Fruit fly (Drosophila melanogaster) whole organism, embryonic: ENCODE results near the gene CG3349.

Source experiments
- Ada2b ChIP-seq: fragments of 200-800 bp; sonication (Bioruptor generic); IDR thresholded peaks from 2 replicates; pipeline ENCODE4 v1.3.6; 2022; ENCODE audit warnings: missing biosample characterization, missing genetic modification characterization
- C15 ChIP-seq: fragments of 200-800 bp; sonication (Bioruptor generic); IDR thresholded peaks from 3 replicates; pipeline ENCODE4 v1.3.6; 2022; ENCODE audit warnings: missing biosample characterization, missing genetic modification characterization
- CG10274 ChIP-seq: fragments of 200-800 bp; sonication (Bioruptor generic); optimal IDR thresholded peaks from 3 replicates; lab custom pipeline; 2017; ENCODE audit warnings: missing biosample characterization, mild to moderate bottlenecking, missing genetic modification characterization
- CG10543 ChIP-seq: fragments of 200-800 bp; sonication (Bioruptor generic); optimal IDR thresholded peaks from 3 replicates; lab custom pipeline; 2017; ENCODE audit warnings: missing biosample characterization, mild to moderate bottlenecking, missing genetic modification characterization, moderate library complexity
- CG11504 ChIP-seq: fragments of 200-800 bp; sonication (Bioruptor generic); optimal IDR thresholded peaks from 3 replicates; lab custom pipeline; 2019; ENCODE audit warnings: missing biosample characterization, mild to moderate bottlenecking, missing genetic modification characterization, moderate library complexity
- CG1233 ChIP-seq: fragments of 200-800 bp; sonication (Bioruptor generic); optimal IDR thresholded peaks from 4 replicates; lab custom pipeline; 2018; ENCODE audit warnings: missing biosample characterization, mild to moderate bottlenecking, missing genetic modification characterization
- CG14050 ChIP-seq: fragments of 200-800 bp; sonication (Bioruptor generic); IDR thresholded peaks from 3 replicates; pipeline ENCODE4 v1.3.6; 2022; ENCODE audit warnings: missing biosample characterization, missing genetic modification characterization
- CG14441 ChIP-seq: fragments of 200-800 bp; sonication (Bioruptor generic); IDR thresholded peaks from 2 replicates; pipeline ENCODE4 v1.3.6; 2022; ENCODE audit warnings: missing biosample characterization, missing genetic modification characterization
- CG1603 ChIP-seq: fragments of 200-800 bp; sonication (Bioruptor generic); optimal IDR thresholded peaks from 2 replicates; lab custom pipeline; 2019; ENCODE audit warnings: missing biosample characterization, mild to moderate bottlenecking, missing genetic modification characterization, moderate library complexity
- CG16813 ChIP-seq: fragments of 200-800 bp; sonication (Bioruptor generic); IDR thresholded peaks from 3 replicates; pipeline ENCODE4 v1.3.6; 2022; ENCODE audit warnings: missing biosample characterization, missing genetic modification characterization; ENCODE audit not compliant: partially characterized antibody
- CG2199 ChIP-seq: fragments of 200-800 bp; sonication (Bioruptor generic); IDR thresholded peaks from 3 replicates; pipeline ENCODE4 v1.3.6; 2022; ENCODE audit warnings: missing biosample characterization, missing genetic modification characterization
- CG2202 ChIP-seq: fragments of 200-800 bp; sonication (Bioruptor generic); optimal IDR thresholded peaks from 2 replicates; lab custom pipeline; 2018; ENCODE audit warnings: missing biosample characterization, mild to moderate bottlenecking, missing genetic modification characterization
- CG2678 ChIP-seq: fragments of 200-800 bp; sonication (Bioruptor generic); optimal IDR thresholded peaks from 3 replicates; lab custom pipeline; 2019; ENCODE audit warnings: missing biosample characterization, mild to moderate bottlenecking, missing genetic modification characterization, moderate library complexity
- CG3838 ChIP-seq: fragments of 200-800 bp; sonication (Bioruptor generic); optimal IDR thresholded peaks from 3 replicates; lab custom pipeline; 2016; ENCODE audit warnings: missing biosample characterization, missing genetic modification characterization
- CG3995 ChIP-seq: fragments of 200-800 bp; sonication (Bioruptor generic); optimal IDR thresholded peaks from 3 replicates; lab custom pipeline; 2016; ENCODE audit warnings: missing biosample characterization, missing genetic modification characterization
- CG4282 ChIP-seq: fragments of 200-800 bp; sonication (Bioruptor generic); optimal IDR thresholded peaks from 2 replicates; lab custom pipeline; 2016; ENCODE audit warnings: missing biosample characterization, missing genetic modification characterization
- CG4328 ChIP-seq: fragments of 200-800 bp; sonication (Bioruptor generic); optimal IDR thresholded peaks from 3 replicates; lab custom pipeline; 2017; ENCODE audit warnings: missing biosample characterization, missing genetic modification reagents, missing genetic modification characterization
- CG4730 ChIP-seq: fragments of 200-800 bp; sonication (Bioruptor generic); IDR thresholded peaks from 2 replicates; pipeline ENCODE4 v1.3.6; 2022; ENCODE audit warnings: missing biosample characterization, missing genetic modification characterization
- CG6175 ChIP-seq: fragments of 200-800 bp; sonication (Bioruptor generic); IDR thresholded peaks from 3 replicates; pipeline ENCODE4 v1.3.6; 2022; ENCODE audit warnings: missing biosample characterization, missing genetic modification characterization
- CG6854 ChIP-seq: fragments of 200-800 bp; sonication (Bioruptor generic); optimal IDR thresholded peaks from 3 replicates; lab custom pipeline; 2017; ENCODE audit warnings: missing biosample characterization, mild to moderate bottlenecking, missing genetic modification characterization
- CG7963 ChIP-seq: fragments of 200-800 bp; sonication (Bioruptor generic); IDR thresholded peaks from 3 replicates; pipeline ENCODE4 v1.3.6; 2022; ENCODE audit warnings: missing biosample characterization, missing genetic modification characterization; ENCODE audit not compliant: partially characterized antibody
- CG8281 ChIP-seq: fragments of 200-800 bp; sonication (Bioruptor generic); optimal IDR thresholded peaks from 2 replicates; lab custom pipeline; 2018; ENCODE audit warnings: missing biosample characterization, mild to moderate bottlenecking, missing genetic modification characterization, moderate library complexity
- CHES-1-like ChIP-seq: fragments of 200-800 bp; sonication (Bioruptor generic); optimal IDR thresholded peaks from 2 replicates; lab custom pipeline; 2016; ENCODE audit warnings: missing biosample characterization, missing genetic modification characterization
- Dad ChIP-seq: fragments of 200-800 bp; sonication (Bioruptor generic); optimal IDR thresholded peaks from 3 replicates; lab custom pipeline; 2016; ENCODE audit warnings: missing biosample characterization, missing genetic modification characterization
- Dfd ChIP-seq, 2 experiments: fragments of >200 bp; optimal IDR thresholded peaks; 2 replicates each; lab custom pipeline; 2017; ENCODE audit warnings: missing biosample characterization in 2 of 2, missing genetic modification characterization in 2 of 2
- Doc2 ChIP-seq: fragments of 200-800 bp; sonication (Bioruptor generic); IDR thresholded peaks from 2 replicates; pipeline ENCODE4 v1.3.6; 2022; ENCODE audit warnings: missing biosample characterization, missing genetic modification characterization
- E2f2 ChIP-seq: fragments of 200-800 bp; sonication (Bioruptor generic); IDR thresholded peaks from 2 replicates; pipeline ENCODE4 v1.3.6; 2022; ENCODE audit warnings: missing biosample characterization, missing genetic modification characterization
- ERR ChIP-seq: fragments of 200-800 bp; sonication (Bioruptor generic); optimal IDR thresholded peaks from 2 replicates; lab custom pipeline; 2016; ENCODE audit warnings: missing biosample characterization, missing genetic modification characterization
- Ets97D ChIP-seq: fragments of 200-800 bp; sonication (Bioruptor generic); optimal IDR thresholded peaks from 3 replicates; lab custom pipeline; 2016; ENCODE audit warnings: missing biosample characterization, missing genetic modification characterization
- HHEX ChIP-seq: fragments of 200-800 bp; sonication (Bioruptor generic); optimal IDR thresholded peaks from 3 replicates; lab custom pipeline; 2017; ENCODE audit warnings: missing biosample characterization, mild to moderate bottlenecking, missing genetic modification characterization, missing genetic modification reagents
- HmgZ ChIP-seq: fragments of 200-800 bp; sonication (Bioruptor generic); optimal IDR thresholded peaks from 2 replicates; lab custom pipeline; 2018; ENCODE audit warnings: missing biosample characterization, mild to moderate bottlenecking, missing genetic modification characterization
- Hr51 ChIP-seq, 2 experiments: fragments of 200-800 bp; sonication (Bioruptor generic); optimal IDR thresholded peaks; 2 replicates in 1 of 2; 3 replicates in 1 of 2; lab custom pipeline; 2016 to 2018; ENCODE audit warnings: missing biosample characterization in 2 of 2, missing genetic modification characterization in 2 of 2, mild to moderate bottlenecking in 1 of 2, moderate library complexity in 1 of 2
- NC2β ChIP-seq: fragments of 200-800 bp; sonication (Bioruptor generic); optimal IDR thresholded peaks from 2 replicates; lab custom pipeline; 2016; ENCODE audit warnings: missing biosample characterization, missing genetic modification characterization
- Opbp ChIP-seq: fragments of 200-800 bp; sonication (Bioruptor generic); IDR thresholded peaks from 3 replicates; pipeline ENCODE4 v1.3.6; 2022; ENCODE audit warnings: missing biosample characterization, missing genetic modification characterization; ENCODE audit not compliant: partially characterized antibody
- Optix ChIP-seq: fragments of 200-800 bp; sonication (Bioruptor generic); IDR thresholded peaks from 3 replicates; pipeline ENCODE4 v1.3.6; 2022; ENCODE audit warnings: missing biosample characterization, missing genetic modification characterization
- Scr ChIP-seq: fragments of 200-800 bp; sonication (Bioruptor generic); IDR thresholded peaks from 2 replicates; pipeline ENCODE4 v1.3.6; 2022; ENCODE audit warnings: missing biosample characterization, missing genetic modification characterization; ENCODE audit not compliant: partially characterized antibody
- ac ChIP-seq: fragments of 200-800 bp; sonication (Bioruptor generic); optimal IDR thresholded peaks from 3 replicates; lab custom pipeline; 2017; ENCODE audit warnings: missing biosample characterization, mild to moderate bottlenecking, missing genetic modification characterization
- bowl ChIP-seq: fragments of 200-800 bp; sonication (Bioruptor generic); IDR thresholded peaks from 2 replicates; pipeline ENCODE4 v1.3.6; 2022; ENCODE audit warnings: missing biosample characterization, missing genetic modification characterization
- danr ChIP-seq: fragments of 200-800 bp; sonication (Bioruptor generic); IDR thresholded peaks from 2 replicates; pipeline ENCODE4 v1.3.6; 2022; ENCODE audit warnings: missing biosample characterization, missing genetic modification characterization
- dati ChIP-seq: fragments of 200-800 bp; sonication (Bioruptor generic); IDR thresholded peaks from 2 replicates; pipeline ENCODE4 v1.3.6; 2022; ENCODE audit warnings: missing biosample characterization, missing genetic modification characterization
- en ChIP-seq: fragments of 200-800 bp; sonication (Bioruptor generic); optimal IDR thresholded peaks from 2 replicates; lab custom pipeline; 2016; ENCODE audit warnings: missing biosample characterization, missing genetic modification characterization
- fd96Cb ChIP-seq: fragments of 200-800 bp; sonication (Bioruptor generic); optimal IDR thresholded peaks from 2 replicates; lab custom pipeline; 2018; ENCODE audit warnings: missing biosample characterization, mild to moderate bottlenecking, missing genetic modification characterization, moderate library complexity
- inv ChIP-seq: fragments of 200-800 bp; sonication (Bioruptor generic); IDR thresholded peaks from 2 replicates; pipeline ENCODE4 v1.3.6; 2022; ENCODE audit warnings: missing biosample characterization, missing genetic modification characterization; ENCODE audit not compliant: partially characterized antibody
- org-1 ChIP-seq: fragments of 200-800 bp; sonication (Bioruptor generic); optimal IDR thresholded peaks from 2 replicates; lab custom pipeline; 2017; ENCODE audit warnings: missing biosample characterization, missing genetic modification characterization
- sens ChIP-seq: fragments of 200-800 bp; sonication (Bioruptor generic); peaks from one replicate; lab custom pipeline; 2016; ENCODE audit warnings: missing biosample characterization, missing genetic modification characterization
- sim ChIP-seq: fragments of 200-800 bp; sonication (Bioruptor generic); IDR thresholded peaks from 2 replicates; pipeline ENCODE4 v1.3.6; 2022; ENCODE audit warnings: missing biosample characterization, missing genetic modification characterization
- sima ChIP-seq: fragments of 200-800 bp; sonication (Bioruptor generic); optimal IDR thresholded peaks from 2 replicates; lab custom pipeline; 2016; ENCODE audit warnings: missing biosample characterization, missing genetic modification characterization
- twi ChIP-seq: fragments of 200-800 bp; optimal IDR thresholded peaks from 2 replicates; lab custom pipeline; 2019; ENCODE audit warnings: missing biosample characterization, mild to moderate bottlenecking, missing genetic modification characterization, moderate library complexity
- zfh1 ChIP-seq: fragments of 200-800 bp; sonication (Bioruptor generic); IDR thresholded peaks from 3 replicates; pipeline ENCODE4 v1.3.6; 2022; ENCODE audit warnings: missing biosample characterization, missing genetic modification characterization

The CG3349 gene

dm6 chr3L:15013957-15014692 lies 34.7 kb downstream of the CG3349 start, which contains the start of gene Reck (continued):
- TF ChIP-seq sima (GFP tag; lab: Kevin White, UChicago) (no peak), Scr (GFP tag; lab: Robert Waterston, UW) (no peak), CG10274 (GFP tag; lab: Kevin White, UChicago) (peak; percentile 45), CG1603 (tag; lab: Kevin White, UChicago) (peak; percentile 40), CG8281 (tag; lab: Kevin White, UChicago) (peak; percentile 56), Optix (GFP tag; lab: Robert Waterston, UW) (peak; percentile 68; the same call in 2 of the 3 replicates), CHES-1-like (GFP tag; lab: Kevin White, UChicago) (no peak), HHEX (GFP tag; lab: Kevin White, UChicago) (peak; percentile 84), CG6175 (GFP tag; lab: Robert Waterston, UW) (peak; percentile 33; the same call in 1 of the 3 replicates), Opbp (GFP tag; lab: Robert Waterston, UW) (no peak), fd96Cb (tag; lab: Kevin White, UChicago) (peak; percentile 88), CG4328 (peak; percentile 72), NC2β (GFP tag; lab: Kevin White, UChicago) (peak; percentile 45), Dad (GFP tag; lab: Kevin White, UChicago) (peak; percentile 20), Ada2b (GFP tag; lab: Robert Waterston, UW) (peak; percentile 83), CG16813 (GFP tag; lab: Robert Waterston, UW) (no peak), CG3995 (no peak), ac (GFP tag; lab: Kevin White, UChicago) (peak; percentile 63), Dfd (GFP tag; optimal IDR thresholded peaks at IDR 0.05; lab: Kevin White, UChicago) (no peak), CG2202 (tag; lab: Kevin White, UChicago) (peak; percentile 71), Doc2 (GFP tag; lab: Robert Waterston, UW) (no peak), CG2678 (peak; percentile 87), CG2199 (GFP tag; lab: Robert Waterston, UW) (peak; percentile 80), E2f2 (GFP tag; lab: Robert Waterston, UW) (peak; percentile 75), CG4282 (GFP tag; lab: Kevin White, UChicago) (no peak), HmgZ (no peak), CG14441 (GFP tag; lab: Robert Waterston, UW) (peak; percentile 81), Ets97D (GFP tag; lab: Kevin White, UChicago) (peak; percentile 29), twi (tag; lab: Kevin White, UChicago) (peak; percentile 41), CG10543 (GFP tag; lab: Kevin White, UChicago) (peak; percentile 52), inv (GFP tag; lab: Robert Waterston, UW) (no peak), sim (GFP tag; lab: Robert Waterston, UW) (peak; percentile 75), en (GFP tag; lab: Kevin White, UChicago) (peak; percentile 39), org-1 (GFP tag; lab: Kevin White, UChicago) (peak; percentile 22), CG4730 (GFP tag; lab: Robert Waterston, UW) (peak; percentile 74), Hr51 (GFP tag; optimal IDR thresholded peaks at IDR 0.05; lab: Kevin White, UChicago) (peak; percentile 48 to 90), ERR (GFP tag; lab: Kevin White, UChicago) (no peak), zfh1 (peak; percentile 83; the same call in 2 of the 3 replicates), CG14050 (GFP tag; lab: Robert Waterston, UW) (peak; percentile 80), CG6854 (GFP tag; lab: Kevin White, UChicago) (peak; percentile 75), sens (GFP tag; lab: Kevin White, UChicago) (peak; percentile 93), CG3838 (GFP tag; lab: Kevin White, UChicago) (peak; percentile 39), C15 (GFP tag; lab: Robert Waterston, UW) (peak; percentile 73; the same call in 2 of the 3 replicates), bowl (GFP tag; lab: Robert Waterston, UW) (peak; percentile 49), CG7963 (no peak), CG11504 (tag; lab: Kevin White, UChicago) (peak; percentile 87), dati (GFP tag; lab: Robert Waterston, UW) (peak; percentile 79), danr (GFP tag; lab: Robert Waterston, UW) (no peak), CG1233 (GFP tag; lab: Kevin White, UChicago) (peak; percentile 85)
